Fruit fly (Drosophila melanogaster) whole organism, embryonic: ENCODE results near the gene Iyd.

Experiments used
- Atf-2 ChIP-seq: fragments of 200-800 bp; sonication (Bioruptor generic); optimal IDR thresholded peaks from 2 replicates; lab custom pipeline; 2016; ENCODE audit warnings: missing biosample characterization, missing genetic modification characterization
- Atf6 ChIP-seq: fragments of 200-800 bp; sonication (Bioruptor generic); IDR thresholded peaks from 2 replicates; pipeline ENCODE4 v1.3.6; 2022; ENCODE audit warnings: missing biosample characterization, missing genetic modification characterization
- B-H1 ChIP-seq: fragments of 200-800 bp; sonication (Bioruptor generic); IDR thresholded peaks from 3 replicates; pipeline ENCODE4 v1.3.6; 2022; ENCODE audit warnings: missing biosample characterization, missing genetic modification characterization
- CG10543 ChIP-seq: fragments of 200-800 bp; sonication (Bioruptor generic); optimal IDR thresholded peaks from 3 replicates; lab custom pipeline; 2017; ENCODE audit warnings: missing biosample characterization, mild to moderate bottlenecking, missing genetic modification characterization, moderate library complexity
- CG14050 ChIP-seq: fragments of 200-800 bp; sonication (Bioruptor generic); IDR thresholded peaks from 3 replicates; pipeline ENCODE4 v1.3.6; 2022; ENCODE audit warnings: missing biosample characterization, missing genetic modification characterization
- CG14965 ChIP-seq: fragments of 200-800 bp; sonication (Bioruptor generic); optimal IDR thresholded peaks from 2 replicates; lab custom pipeline; 2016; ENCODE audit warnings: missing biosample characterization, missing genetic modification characterization, borderline replicate concordance
- CG15696 ChIP-seq: fragments of 200-800 bp; sonication (Bioruptor generic); optimal IDR thresholded peaks from 2 replicates; lab custom pipeline; 2019; ENCODE audit warnings: missing biosample characterization, mild to moderate bottlenecking, missing genetic modification characterization, moderate library complexity
- CG1647 ChIP-seq: fragments of 200-800 bp; sonication (Bioruptor generic); optimal IDR thresholded peaks from 3 replicates; lab custom pipeline; 2016; ENCODE audit warnings: missing biosample characterization, missing genetic modification characterization
- CG16779 ChIP-seq: fragments of 200-800 bp; sonication (Bioruptor generic); IDR thresholded peaks from 2 replicates; pipeline ENCODE4 v1.3.6; 2022; ENCODE audit warnings: missing biosample characterization, missing genetic modification characterization
- CG17385 ChIP-seq: fragments of 200-800 bp; sonication (Bioruptor generic); optimal IDR thresholded peaks from 3 replicates; lab custom pipeline; 2018; ENCODE audit warnings: missing biosample characterization, mild to moderate bottlenecking, missing genetic modification characterization
- CG2678 ChIP-seq: fragments of 200-800 bp; sonication (Bioruptor generic); optimal IDR thresholded peaks from 3 replicates; lab custom pipeline; 2019; ENCODE audit warnings: missing biosample characterization, mild to moderate bottlenecking, missing genetic modification characterization, moderate library complexity
- CG2889 ChIP-seq: fragments of 200-800 bp; sonication (Bioruptor generic); IDR thresholded peaks from 3 replicates; pipeline ENCODE4 v1.3.6; 2022; ENCODE audit warnings: missing biosample characterization, missing genetic modification characterization
- CG32532 ChIP-seq: fragments of 200-800 bp; sonication (Bioruptor generic); IDR thresholded peaks from 2 replicates; pipeline ENCODE4 v1.3.6; 2022; ENCODE audit warnings: missing biosample characterization, missing genetic modification characterization
- CG34376 ChIP-seq: fragments of 200-800 bp; sonication (Bioruptor generic); optimal IDR thresholded peaks from 2 replicates; lab custom pipeline; 2018; ENCODE audit warnings: missing biosample characterization, mild to moderate bottlenecking, missing genetic modification characterization
- CG6175 ChIP-seq: fragments of 200-800 bp; sonication (Bioruptor generic); IDR thresholded peaks from 3 replicates; pipeline ENCODE4 v1.3.6; 2022; ENCODE audit warnings: missing biosample characterization, missing genetic modification characterization
- CG6689 ChIP-seq: fragments of 200-800 bp; sonication (Bioruptor generic); IDR thresholded peaks from 2 replicates; pipeline ENCODE4 v1.3.6; 2022; ENCODE audit warnings: missing biosample characterization, missing genetic modification characterization
- CG6854 ChIP-seq: fragments of 200-800 bp; sonication (Bioruptor generic); optimal IDR thresholded peaks from 3 replicates; lab custom pipeline; 2017; ENCODE audit warnings: missing biosample characterization, mild to moderate bottlenecking, missing genetic modification characterization
- CG8281 ChIP-seq: fragments of 200-800 bp; sonication (Bioruptor generic); optimal IDR thresholded peaks from 2 replicates; lab custom pipeline; 2018; ENCODE audit warnings: missing biosample characterization, mild to moderate bottlenecking, missing genetic modification characterization, moderate library complexity
- CG8765 ChIP-seq: fragments of 200-800 bp; sonication (Bioruptor generic); IDR thresholded peaks from 2 replicates; pipeline ENCODE4 v1.3.6; 2022; ENCODE audit warnings: missing biosample characterization, missing genetic modification characterization
- CG9609 ChIP-seq: fragments of 200-800 bp; sonication (Bioruptor generic); optimal IDR thresholded peaks from 3 replicates; lab custom pipeline; 2016; ENCODE audit warnings: missing biosample characterization, missing genetic modification characterization
- CG9817 ChIP-seq: fragments of 200-800 bp; sonication (Bioruptor generic); optimal IDR thresholded peaks from 2 replicates; lab custom pipeline; 2018; ENCODE audit warnings: missing biosample characterization, mild to moderate bottlenecking, missing genetic modification characterization, moderate library complexity
- CG9932 ChIP-seq: fragments of 200-800 bp; sonication (Bioruptor generic); IDR thresholded peaks from 2 replicates; pipeline ENCODE4 v1.3.6; 2022; ENCODE audit warnings: missing biosample characterization, missing genetic modification characterization
- D19A ChIP-seq: fragments of 200-800 bp; optimal IDR thresholded peaks from 3 replicates; lab custom pipeline; 2019; ENCODE audit warnings: missing biosample characterization, mild to moderate bottlenecking, missing genetic modification characterization, moderate library complexity
- E2f1 ChIP-seq: fragments of 200-800 bp; sonication (Bioruptor generic); IDR thresholded peaks from 2 replicates; pipeline ENCODE4 v1.3.6; 2022; ENCODE audit warnings: missing biosample characterization, missing genetic modification characterization
- Eip74EF ChIP-seq, 2 experiments: fragments of 200-800 bp in 1 of 2; fragments of >200 bp in 1 of 2; sonication (Bioruptor generic) in 1 of 2; optimal IDR thresholded peaks; 2 replicates each; lab custom pipeline; 2017 to 2019; ENCODE audit warnings: missing biosample characterization in 2 of 2, missing genetic modification characterization in 2 of 2, mild to moderate bottlenecking in 1 of 2, moderate library complexity in 1 of 2
- HLH54F ChIP-seq: fragments of 200-800 bp; sonication (Bioruptor generic); optimal IDR thresholded peaks from 3 replicates; lab custom pipeline; 2016; ENCODE audit warnings: missing biosample characterization, missing genetic modification characterization
- Hr39 ChIP-seq: fragments of >200 bp; optimal IDR thresholded peaks from 2 replicates; lab custom pipeline; 2017
- Med ChIP-seq: fragments of 200-800 bp; sonication (Bioruptor generic); peaks from one replicate; lab custom pipeline; 2016; ENCODE audit warnings: missing biosample characterization, missing genetic modification characterization, mild to moderate bottlenecking, inconsistent platforms, moderate library complexity
- Nf-YB ChIP-seq: fragments of 200-800 bp; sonication (Bioruptor generic); optimal IDR thresholded peaks from 3 replicates; lab custom pipeline; 2019; ENCODE audit warnings: missing biosample characterization, mild to moderate bottlenecking, missing genetic modification characterization, moderate library complexity
- Oli ChIP-seq: fragments of 200-800 bp; sonication (Bioruptor generic); optimal IDR thresholded peaks from 2 replicates; lab custom pipeline; 2018; ENCODE audit warnings: missing biosample characterization, mild to moderate bottlenecking, missing genetic modification characterization, moderate library complexity
- Pdp1 ChIP-seq, 2 experiments: fragments of 200-800 bp; sonication (Bioruptor generic); optimal IDR thresholded peaks; 3 replicates each; lab custom pipeline; 2016; ENCODE audit warnings: missing biosample characterization in 2 of 2, missing genetic modification characterization in 2 of 2, mild to moderate bottlenecking in 1 of 2, moderate library complexity in 1 of 2
- bsh ChIP-seq, 2 experiments: fragments of 200-800 bp; sonication (Bioruptor generic); optimal IDR thresholded peaks; 2 replicates each; lab custom pipeline; 2017 to 2018; ENCODE audit warnings: mild to moderate bottlenecking in 2 of 2, missing biosample characterization in 2 of 2, missing genetic modification characterization in 2 of 2, moderate library complexity in 1 of 2
- cwo ChIP-seq: fragments of 200-800 bp; sonication (Bioruptor generic); optimal IDR thresholded peaks from 3 replicates; lab custom pipeline; 2017; ENCODE audit warnings: missing biosample characterization, missing genetic modification characterization, mild to moderate bottlenecking, moderate library complexity, missing genetic modification reagents
- dati ChIP-seq: fragments of 200-800 bp; sonication (Bioruptor generic); IDR thresholded peaks from 2 replicates; pipeline ENCODE4 v1.3.6; 2022; ENCODE audit warnings: missing biosample characterization, missing genetic modification characterization
- gcm2 ChIP-seq: fragments of 200-800 bp; sonication (Bioruptor generic); optimal IDR thresholded peaks from 2 replicates; lab custom pipeline; 2016; ENCODE audit warnings: missing biosample characterization, missing genetic modification characterization
- gsb-n ChIP-seq: fragments of 200-800 bp; sonication (Bioruptor generic); optimal IDR thresholded peaks from 3 replicates; lab custom pipeline; 2018; ENCODE audit warnings: missing biosample characterization, mild to moderate bottlenecking, missing genetic modification characterization
- ken ChIP-seq: fragments of 200-800 bp; sonication (Bioruptor generic); IDR thresholded peaks from 3 replicates; pipeline ENCODE4 v1.3.6; 2022; ENCODE audit warnings: missing biosample characterization, missing genetic modification characterization
- klu ChIP-seq: fragments of 200-800 bp; sonication (Bioruptor generic); IDR thresholded peaks from 2 replicates; pipeline ENCODE4 v1.3.6; 2022; ENCODE audit warnings: missing biosample characterization, missing genetic modification characterization
- lab ChIP-seq: fragments of 200-800 bp; sonication (Bioruptor generic); optimal IDR thresholded peaks from 3 replicates; lab custom pipeline; 2017; ENCODE audit warnings: missing biosample characterization, missing genetic modification characterization, mild to moderate bottlenecking, moderate library complexity, missing genetic modification reagents
- nerfin-2 ChIP-seq: fragments of 200-800 bp; sonication (Bioruptor generic); IDR thresholded peaks from 2 replicates; pipeline ENCODE4 v1.3.6; 2022; ENCODE audit warnings: missing biosample characterization, missing genetic modification characterization; ENCODE audit not compliant: partially characterized antibody
- phol ChIP-seq: fragments of 200-800 bp; sonication (Bioruptor generic); optimal IDR thresholded peaks from 3 replicates; lab custom pipeline; 2018; ENCODE audit warnings: missing biosample characterization, mild to moderate bottlenecking, missing genetic modification characterization, moderate library complexity
- ro ChIP-seq: fragments of 200-800 bp; sonication (Bioruptor generic); IDR thresholded peaks from 2 replicates; pipeline ENCODE4 v1.3.6; 2022; ENCODE audit warnings: missing biosample characterization, missing genetic modification characterization
- sisA ChIP-seq: fragments of 200-800 bp; sonication (Bioruptor generic); IDR thresholded peaks from 2 replicates; pipeline ENCODE4 v1.3.6; 2022; ENCODE audit warnings: missing biosample characterization, missing genetic modification characterization
- so ChIP-seq: fragments of 200-800 bp; sonication (Bioruptor generic); IDR thresholded peaks from 3 replicates; pipeline ENCODE4 v1.3.6; 2022; ENCODE audit warnings: missing biosample characterization, missing genetic modification characterization
- sqz ChIP-seq: fragments of 200-800 bp; sonication (Bioruptor generic); optimal IDR thresholded peaks from 3 replicates; lab custom pipeline; 2018; ENCODE audit warnings: missing biosample characterization, mild to moderate bottlenecking, missing genetic modification characterization
- stwl ChIP-seq: fragments of 200-800 bp; sonication (Bioruptor generic); optimal IDR thresholded peaks from 3 replicates; lab custom pipeline; 2018; ENCODE audit warnings: missing biosample characterization, mild to moderate bottlenecking, missing genetic modification characterization, moderate library complexity
- trem ChIP-seq: fragments of 200-800 bp; optimal IDR thresholded peaks from 3 replicates; lab custom pipeline; 2019; ENCODE audit warnings: missing biosample characterization, mild to moderate bottlenecking, missing genetic modification characterization, moderate library complexity
- tup ChIP-seq: fragments of 200-800 bp; sonication (Bioruptor generic); optimal IDR thresholded peaks from 2 replicates; lab custom pipeline; 2016; ENCODE audit warnings: missing biosample characterization, mild to moderate bottlenecking, missing genetic modification characterization, moderate library complexity
- wor ChIP-seq: fragments of 200-800 bp; sonication (Bioruptor generic); IDR thresholded peaks from 2 replicates; pipeline ENCODE4 v1.3.6; 2022; ENCODE audit warnings: missing biosample characterization, missing genetic modification characterization

Gene Iyd

DNA sequence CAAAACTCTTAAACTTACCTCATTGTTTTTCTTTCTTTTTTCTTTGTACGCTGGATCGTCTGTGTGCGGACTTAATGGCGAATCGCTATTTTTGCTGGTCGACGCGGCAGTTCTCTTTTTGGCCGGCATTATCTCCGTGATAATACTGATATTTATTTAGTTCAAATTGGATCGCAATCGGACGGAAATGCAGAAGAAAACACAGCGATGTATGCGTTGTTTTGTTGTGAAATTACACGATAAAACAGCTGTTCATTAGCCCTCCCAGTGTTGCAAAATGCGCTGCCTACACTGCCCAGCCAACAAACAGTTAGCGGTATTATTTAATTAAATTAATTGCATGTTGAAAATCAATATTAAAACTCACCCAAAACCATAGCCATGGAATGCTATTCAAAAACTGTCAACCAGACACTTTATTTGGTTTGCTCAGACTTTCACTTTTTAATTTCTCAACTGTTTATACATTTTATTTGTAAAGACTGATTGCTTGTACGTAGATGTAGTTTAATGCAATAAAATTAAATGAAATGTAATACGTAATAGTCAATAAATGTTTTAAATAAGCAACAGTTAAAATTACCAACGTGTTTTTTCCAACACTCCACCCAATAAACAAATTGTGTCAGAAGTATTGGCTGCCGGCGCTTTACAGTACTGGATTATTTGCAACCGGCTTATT lies 2.1 kb upstream of the Iyd start, which contains the start of the genes Irbp18 and APP-BP1 (continued):
- TF ChIP-seq CG34376 (GFP tag; lab: Kevin White, UChicago): peak; percentile 95
- TF ChIP-seq B-H1 (GFP tag; lab: Robert Waterston, UW): peak; percentile 81
- TF ChIP-seq D19A (tag; lab: Kevin White, UChicago): peak; percentile 86
- TF ChIP-seq CG6854 (GFP tag; lab: Kevin White, UChicago): peak; percentile 87
- TF ChIP-seq trem (tag; lab: Kevin White, UChicago): peak; percentile 84
- peak; percentile 91 for TF ChIP-seq CG6689 (GFP tag; lab: Robert Waterston, UW)
- TF ChIP-seq Oli (tag; lab: Kevin White, UChicago): peak; percentile 93
- TF ChIP-seq gcm2 (GFP tag; lab: Kevin White, UChicago): peak; percentile 86
- peak; percentile 50 for TF ChIP-seq CG14965 (GFP tag; lab: Kevin White, UChicago)
- TF ChIP-seq cwo (GFP tag; lab: Kevin White, UChicago): peak; percentile 90
- peak; percentile 84 for TF ChIP-seq CG9817 (tag; lab: Kevin White, UChicago)
- peak; percentile 94 for TF ChIP-seq CG9609 (GFP tag; lab: Kevin White, UChicago)
- peak; percentile 78 for TF ChIP-seq Nf-YB (GFP tag; lab: Kevin White, UChicago)
- peak; percentile 95 for TF ChIP-seq CG2678 (tag; lab: Kevin White, UChicago)
- TF ChIP-seq sisA (GFP tag; lab: Robert Waterston, UW): peak; percentile 84
- peak; percentile 73 for TF ChIP-seq wor (GFP tag; lab: Robert Waterston, UW)
- peak; percentile 92 for TF ChIP-seq Atf-2 (GFP tag; lab: Kevin White, UChicago)
- TF ChIP-seq Eip74EF (GFP tag; optimal IDR thresholded peaks at IDR 0.05; lab: Kevin White, UChicago): peak in 1 of 2 experiments; percentile 84
- peak; percentile 74 for TF ChIP-seq CG14050 (GFP tag; lab: Robert Waterston, UW)
- TF ChIP-seq CG17385 (GFP tag; lab: Kevin White, UChicago): peak; percentile 91
- peak; percentile 84 to 92 for TF ChIP-seq bsh (GFP tag; optimal IDR thresholded peaks at IDR 0.05; lab: Kevin White, UChicago)
- TF ChIP-seq Pdp1 (GFP tag; optimal IDR thresholded peaks at IDR 0.05; lab: Kevin White, UChicago): peak; percentile 92 to 96
- TF ChIP-seq dati: no peak
- TF ChIP-seq Hr39 (lab: Kevin White, UChicago): no peak
- peak; percentile 78 for TF ChIP-seq sqz (GFP tag; lab: Kevin White, UChicago)
- TF ChIP-seq Atf6 (GFP tag; lab: Robert Waterston, UW): peak; percentile 89
- TF ChIP-seq ro (GFP tag; lab: Robert Waterston, UW): no peak; the same call in 1 of the 2 replicates
- peak; percentile 90 for TF ChIP-seq E2f1
- peak; percentile 91 for TF ChIP-seq CG2889
- TF ChIP-seq ken (GFP tag; lab: Robert Waterston, UW): peak; percentile 79
- TF ChIP-seq CG6175 (GFP tag; lab: Robert Waterston, UW): peak; percentile 61; the same call in 1 of the 3 replicates
- TF ChIP-seq CG15696 (tag; lab: Kevin White, UChicago): peak; percentile 73
- TF ChIP-seq stwl (tag; lab: Kevin White, UChicago): peak; percentile 68
- TF ChIP-seq klu (GFP tag; lab: Robert Waterston, UW): peak; percentile 80; the same call in 1 of the 2 replicates
- TF ChIP-seq CG32532 (GFP tag; lab: Robert Waterston, UW): peak; percentile 89
- peak; percentile 91 for TF ChIP-seq CG1647
- TF ChIP-seq Med (GFP tag; lab: Kevin White, UChicago): peak; percentile 99
- 0 out of 2 replicates have a peak, but pooled peaks have one; percentile 41 for TF ChIP-seq CG16779 (GFP tag; lab: Robert Waterston, UW)
- TF ChIP-seq tup: peak; percentile 92
- TF ChIP-seq so (GFP tag; lab: Robert Waterston, UW): peak; percentile 91
- peak; percentile 96 for TF ChIP-seq HLH54F (GFP tag; lab: Kevin White, UChicago)
- TF ChIP-seq CG10543 (GFP tag; lab: Kevin White, UChicago): peak; percentile 93
- no peak for TF ChIP-seq nerfin-2
- peak; percentile 79 for TF ChIP-seq CG8281
- TF ChIP-seq gsb-n (tag; lab: Kevin White, UChicago): peak; percentile 89
- peak; percentile 67 for TF ChIP-seq CG8765
- TF ChIP-seq phol (tag; lab: Kevin White, UChicago): peak; percentile 93
- TF ChIP-seq lab (GFP tag; lab: Kevin White, UChicago): peak; percentile 95
- peak; percentile 89 for TF ChIP-seq CG9932
